Worm (Caenorhabditis elegans): ENCODE results near the gene W07E11.1.

- TF ChIP-seq unc-39 (tag; optimal IDR thresholded peaks at IDR 0.05) (no peak), sptf-1 (tag; optimal IDR thresholded peaks at IDR 0.05) (no peak), pha-4 (tag; optimal IDR thresholded peaks at IDR 0.05) (no peak)
Measured at ce11 chrX:10047325-10047724, 37.1 kb upstream of the W07E11.1 start, which contains the start of gene ZC374.2.
